Worm (Caenorhabditis elegans): ENCODE measurements around the gene coq-5.

coq-5 gene

ce11 chrIII:7891573-7892306, 33.5 kb upstream of the coq-5 start, which contains the start of the genes ZK688.5 and fahd-1 (continued):
- TF ChIP-seq ceh-28 (tag; optimal IDR thresholded peaks at IDR 0.05) (peak; percentile 66), elt-2 (tag; optimal IDR thresholded peaks at IDR 0.05) (peak; percentile 59), R02D3.7 (tag; optimal IDR thresholded peaks at IDR 0.05) (peak; percentile 34), skn-1 (tag; optimal IDR thresholded peaks at IDR 0.05) (no peak), ZK546.5 (tag; optimal IDR thresholded peaks at IDR 0.05) (no peak)

ce11 chrIII:7889036-7889435, 30.8 kb upstream of the coq-5 start:
- TF ChIP-seq tbx-2 (tag; optimal IDR thresholded peaks at IDR 0.05) = no peak

ce11 chrIII:7884863-7885262, 26.6 kb upstream of the coq-5 start, which contains the start of gene ZK688.11:
TSS of gene ZK688.11 (minus strand) at chrIII:7884963.
- no peak for TF ChIP-seq fkh-2 (tag; optimal IDR thresholded peaks at IDR 0.05)
- TF ChIP-seq elt-1 (tag; optimal IDR thresholded peaks at IDR 0.05) = no peak
- peak; percentile 3 for TF ChIP-seq ceh-28 (tag; optimal IDR thresholded peaks at IDR 0.05)
- no peak for TF ChIP-seq lin-15B (tag; optimal IDR thresholded peaks at IDR 0.05)
- TF ChIP-seq aly-2 (tag; optimal IDR thresholded peaks at IDR 0.05) = no peak

- no peak for TF ChIP-seq fkh-2 (tag; optimal IDR thresholded peaks at IDR 0.05)
Observed at ce11 chrIII:7882900-7883299, 24.6 kb upstream of the coq-5 start, which contains the start of gene ZK688.9. TSS of gene ZK688.9 (minus strand) at chrIII:7883000.

- TF ChIP-seq nhr-77 (tag; optimal IDR thresholded peaks at IDR 0.05) (no peak), nhr-23 (tag; optimal IDR thresholded peaks at IDR 0.05) (no peak), fos-1 (tag; optimal IDR thresholded peaks at IDR 0.05) (no peak)
Observed at ce11 chrIII:7880132-7880715, 22.0 kb upstream of the coq-5 start.

ce11 chrIII:7878852-7879329, 20.6 kb upstream of the coq-5 start, which contains the start of gene sup-18:
TSS of gene sup-18 (minus strand) at chrIII:7878902.
- TF ChIP-seq unc-39 (tag; optimal IDR thresholded peaks at IDR 0.05) (no peak), R02D3.7 (tag; optimal IDR thresholded peaks at IDR 0.05) (no peak), fkh-2 (tag; optimal IDR thresholded peaks at IDR 0.05) (no peak), pqm-1 (tag; optimal IDR thresholded peaks at IDR 0.05) (no peak), aly-2 (tag; optimal IDR thresholded peaks at IDR 0.05) (no peak), hmg-11 (tag; optimal IDR thresholded peaks at IDR 0.05) (no peak), fos-1 (tag; optimal IDR thresholded peaks at IDR 0.05) (no peak), elt-1 (tag; optimal IDR thresholded peaks at IDR 0.05) (no peak), ZK546.5 (tag; optimal IDR thresholded peaks at IDR 0.05) (no peak), nhr-67 (tag; optimal IDR thresholded peaks at IDR 0.05) (no peak)

- TF ChIP-seq ceh-16 (tag; optimal IDR thresholded peaks at IDR 0.05) (no peak), ztf-4 (tag; optimal IDR thresholded peaks at IDR 0.05) (no peak), nhr-28 (tag; optimal IDR thresholded peaks at IDR 0.05) (no peak), pha-4 (tag; optimal IDR thresholded peaks at IDR 0.05) (no peak)
Observed at ce11 chrIII:7877090-7877489, 18.8 kb upstream of the coq-5 start.

- TF ChIP-seq mml-1 (tag; optimal IDR thresholded peaks at IDR 0.05) (no peak), sea-2 (GFP tag; optimal IDR thresholded peaks at IDR 0.05) (no peak), nhr-11 (tag; optimal IDR thresholded peaks at IDR 0.05) (no peak), fkh-2 (tag; optimal IDR thresholded peaks at IDR 0.05) (no peak), ceh-16 (tag; optimal IDR thresholded peaks at IDR 0.05) (no peak), lin-15B (tag; optimal IDR thresholded peaks at IDR 0.05) (no peak), mdl-1 (tag; optimal IDR thresholded peaks at IDR 0.05) (no peak), skn-1 (tag; optimal IDR thresholded peaks at IDR 0.05) (no peak), tbx-2 (tag; optimal IDR thresholded peaks at IDR 0.05) (no peak), elt-3 (tag; optimal IDR thresholded peaks at IDR 0.05) (no peak), fkh-10 (GFP tag; optimal IDR thresholded peaks at IDR 0.05) (no peak), elt-1 (tag; optimal IDR thresholded peaks at IDR 0.05) (no peak), pha-4 (tag; optimal IDR thresholded peaks at IDR 0.05) (no peak), nhr-76 (tag; optimal IDR thresholded peaks at IDR 0.05) (no peak), fos-1 (tag; optimal IDR thresholded peaks at IDR 0.05) (no peak)
Observed at ce11 chrIII:7873481-7873880, 15.2 kb upstream of the coq-5 start, which contains the start of gene tyr-1. TSS of gene tyr-1 (plus strand) at chrIII:7873781.
